Worm (Caenorhabditis elegans): ENCODE measurements around the gene dgn-1.

The dgn-1 gene

DNA sequence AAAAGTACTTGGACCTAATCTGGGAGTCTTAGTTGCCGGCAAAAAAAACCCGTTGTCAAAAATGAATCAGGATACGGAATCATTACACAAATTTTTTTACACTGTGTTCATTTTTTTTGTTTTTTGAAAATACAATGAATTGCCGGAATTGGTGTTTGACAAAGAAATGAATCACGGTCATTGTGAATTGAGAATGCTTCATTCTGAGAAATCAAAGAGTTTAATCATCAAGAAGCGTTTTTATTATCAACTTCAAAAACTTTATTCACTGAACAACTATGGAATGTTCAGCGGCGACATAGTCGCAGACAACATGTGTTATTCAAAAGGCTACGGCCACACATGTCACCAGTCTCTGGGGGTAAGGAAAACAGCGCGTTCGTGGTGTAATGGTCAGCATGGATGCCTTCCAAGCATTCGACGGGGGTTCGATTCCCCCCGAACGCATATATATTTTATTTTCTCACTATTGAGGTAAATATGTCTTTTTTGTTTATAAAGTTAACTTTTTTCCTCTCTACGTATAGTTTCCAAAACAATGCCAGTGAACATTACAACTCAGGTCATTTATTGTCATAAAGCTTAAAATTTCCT, 34.8 kb upstream of the dgn-1 start, which contains the start of gene nas-10 (continued):
- 0 out of 2 replicates have a peak, but pooled peaks have one; percentile 38 for TF ChIP-seq cebp-2 (GFP tag; IDR thresholded peaks at IDR 0.05)
- peak; percentile 53 for TF ChIP-seq chd-7 (tag; optimal IDR thresholded peaks at IDR 0.05)
- no peak for TF ChIP-seq B0019.2 (GFP tag; conservative IDR thresholded peaks at IDR 0.05)
- peak; percentile 87 for TF ChIP-seq snpc-3.4 (tag; optimal IDR thresholded peaks at IDR 0.05)
- TF ChIP-seq atf-7 (tag; optimal IDR thresholded peaks at IDR 0.05): peak; percentile 22
- TF ChIP-seq Y95B8A.8 (GFP tag; IDR thresholded peaks at IDR 0.05): no peak
- peak; percentile 64 for TF ChIP-seq nhr-179 (tag; optimal IDR thresholded peaks at IDR 0.05)
- TF ChIP-seq ets-4 (GFP tag; optimal IDR thresholded peaks at IDR 0.05): peak; percentile 56
- TF ChIP-seq nfya-1 (tag; optimal IDR thresholded peaks at IDR 0.05; ENCODE audit: borderline replicate concordance, insufficient read depth): no peak
- TF ChIP-seq unc-62 (GFP tag; optimal IDR thresholded peaks at IDR 0.05): no peak
- no peak for TF ChIP-seq nhr-80 (tag; optimal IDR thresholded peaks at IDR 0.05)
- 0 out of 2 replicates have a peak, but pooled peaks have one; percentile 5 for TF ChIP-seq Y53F4B.3 (GFP tag; IDR thresholded peaks at IDR 0.05)
- no peak for TF ChIP-seq F49E8.2 (tag; optimal IDR thresholded peaks at IDR 0.05; ENCODE audit: insufficient read depth)
- TF ChIP-seq snpc-1.3 (tag; optimal IDR thresholded peaks at IDR 0.05; ENCODE audit: insufficient read depth): no peak
- TF ChIP-seq madf-10 (tag; optimal IDR thresholded peaks at IDR 0.05): peak; percentile 83
- TF ChIP-seq fkh-3 (tag; optimal IDR thresholded peaks at IDR 0.05): no peak
- TF ChIP-seq nfya-2 (GFP tag; IDR thresholded peaks at IDR 0.05): no peak
- peak; percentile 64 for TF ChIP-seq B0035.1 (tag; optimal IDR thresholded peaks at IDR 0.05)
- peak; percentile 4 for TF ChIP-seq F57A8.1 (GFP tag; optimal IDR thresholded peaks at IDR 0.05)
- 0 out of 2 replicates have a peak, but pooled peaks have one; percentile 10 for TF ChIP-seq lir-1 (GFP tag; conservative IDR thresholded peaks at IDR 0.05)
- peak; percentile 93 for TF ChIP-seq Y56A3A.18 (GFP tag; IDR thresholded peaks at IDR 0.05)
- TF ChIP-seq bed-2 (GFP tag; IDR thresholded peaks at IDR 0.05): no peak
- TF ChIP-seq rpc-1 (optimal IDR thresholded peaks at IDR 0.05): peak; percentile 91
- peak; percentile 96 for TF ChIP-seq rpc-1 (tag; optimal IDR thresholded peaks at IDR 0.05)
- TF ChIP-seq tlf-1 (GFP tag; optimal IDR thresholded peaks at IDR 0.05): no peak
- peak; percentile 58 for TF ChIP-seq snpc-1.1 (tag; optimal IDR thresholded peaks at IDR 0.05; ENCODE audit: insufficient read depth)
- no peak for TF ChIP-seq ceh-91 (GFP tag; IDR thresholded peaks at IDR 0.05)
- no peak for TF ChIP-seq madf-3 (GFP tag; IDR thresholded peaks at IDR 0.05)
- no peak for TF ChIP-seq lin-35 (GFP tag; optimal IDR thresholded peaks at IDR 0.05)
- TF ChIP-seq C17E4.6 (GFP tag; IDR thresholded peaks at IDR 0.05): no peak
- peak; percentile 99 for TF ChIP-seq tbp1 (GFP tag; optimal IDR thresholded peaks at IDR 0.05)
- TF ChIP-seq egl-18 (GFP tag; IDR thresholded peaks at IDR 0.05): 0 out of 2 replicates have a peak, but pooled peaks have one; percentile 63
- TF ChIP-seq akir-1 (GFP tag; optimal IDR thresholded peaks at IDR 0.05): no peak
- TF ChIP-seq snpc-4 (GFP tag; optimal IDR thresholded peaks at IDR 0.05): peak; percentile 83
- peak in 1 of 4 experiments; percentile 78 for TF ChIP-seq snpc-4 (tag; optimal IDR thresholded peaks at IDR 0.05)
- no peak for TF ChIP-seq gei-17 (GFP tag; optimal IDR thresholded peaks at IDR 0.05)
- no peak for TF ChIP-seq xnd-1 (tag; optimal IDR thresholded peaks at IDR 0.05)
- TF ChIP-seq pbrm-1 (GFP tag; IDR thresholded peaks at IDR 0.05): peak; percentile 85
- peak; percentile 89 for TF ChIP-seq die-1 (tag; optimal IDR thresholded peaks at IDR 0.05)
- TF ChIP-seq madf-8 (GFP tag; conservative IDR thresholded peaks at IDR 0.05): no peak
- 0 out of 2 replicates have a peak, but pooled peaks have one; percentile 25 for TF ChIP-seq aptf-2 (GFP tag; conservative IDR thresholded peaks at IDR 0.05)
- 0 out of 2 replicates have a peak, but pooled peaks have one; percentile 45 for TF ChIP-seq K11D2.4 (GFP tag; IDR thresholded peaks at IDR 0.05)
- no peak for TF ChIP-seq C06A6.2 (GFP tag; conservative IDR thresholded peaks at IDR 0.05)
- peak; percentile 54 to 56 for TF ChIP-seq let-607 (tag; optimal IDR thresholded peaks at IDR 0.05)
- peak; percentile 84 for TF ChIP-seq hmg-1.2 (GFP tag; IDR thresholded peaks at IDR 0.05)

All from whole organism, young adult.